Worm (Caenorhabditis elegans) whole organism, L3 larva: ENCODE data around the gene cpna-5.

Experiments used
- aly-2 ChIP-seq: fragments of 150-350 bp; optimal IDR thresholded peaks from 2 replicates; lab custom pipeline; 2014; ENCODE audit warnings: missing biosample characterization, missing genetic modification characterization
- ama-1 ChIP-seq: fragments of 150-350 bp; optimal IDR thresholded peaks from 2 replicates; lab custom pipeline; 2018
- ceh-28 ChIP-seq: fragments of 150-350 bp; optimal IDR thresholded peaks from 2 replicates; lab custom pipeline; 2014; ENCODE audit warnings: missing biosample characterization, missing genetic modification reagents, missing genetic modification characterization
- ceh-9 ChIP-seq: sonication (generic microtip); optimal IDR thresholded peaks from 2 replicates; lab custom pipeline; 2018; ENCODE audit warnings: missing biosample characterization, missing genetic modification characterization
- daf-12 ChIP-seq: fragments of 150-350 bp; optimal IDR thresholded peaks from 2 replicates; lab custom pipeline; 2014; ENCODE audit warnings: missing biosample characterization, missing genetic modification reagents, missing genetic modification characterization
- egl-27 ChIP-seq: sonication (generic microtip); optimal IDR thresholded peaks from 4 replicates; lab custom pipeline; 2017; ENCODE audit warnings: missing biosample characterization, missing genetic modification reagents, missing genetic modification characterization
- egl-5 ChIP-seq: fragments of 150-350 bp; optimal IDR thresholded peaks from 2 replicates; lab custom pipeline; 2017; ENCODE audit warnings: missing biosample characterization, missing genetic modification reagents, missing genetic modification characterization, inconsistent platforms
- elt-1 ChIP-seq: fragments of 150-350 bp; optimal IDR thresholded peaks from 2 replicates; lab custom pipeline; 2014; ENCODE audit warnings: missing biosample characterization, missing genetic modification characterization
- elt-2 ChIP-seq: sonication (generic microtip); optimal IDR thresholded peaks from 2 replicates; lab custom pipeline; 2016; ENCODE audit warnings: missing genetic modification reagents, mild to moderate bottlenecking, missing genetic modification characterization, missing compliant biosample characterization
- elt-3 ChIP-seq, 3 experiments: fragments of 150-350 bp in 1 of 3; sonication (generic microtip) in 2 of 3; optimal IDR thresholded peaks; 2 replicates in 2 of 3; 4 replicates in 1 of 3; lab custom pipeline; 2014 to 2017; ENCODE audit warnings: missing biosample characterization in 3 of 3, missing genetic modification characterization in 3 of 3
- eor-1 ChIP-seq, 2 experiments: fragments of 150-350 bp; optimal IDR thresholded peaks; 2 replicates each; lab custom pipeline; 2014 to 2018; ENCODE audit warnings: missing biosample characterization in 2 of 2, missing genetic modification characterization in 2 of 2
- fkh-10 ChIP-seq: sonication (generic microtip); optimal IDR thresholded peaks from 2 replicates; lab custom pipeline; 2017; ENCODE audit warnings: missing biosample characterization, missing genetic modification reagents, missing genetic modification characterization
- fos-1 ChIP-seq: fragments of 150-350 bp; optimal IDR thresholded peaks from 2 replicates; lab custom pipeline; 2014; ENCODE audit warnings: missing biosample characterization, missing genetic modification characterization
- hmg-11 ChIP-seq: sonication (generic microtip); optimal IDR thresholded peaks from 2 replicates; lab custom pipeline; 2016; ENCODE audit warnings: missing genetic modification characterization, missing compliant biosample characterization
- jun-1 ChIP-seq: fragments of 150-350 bp; optimal IDR thresholded peaks from 2 replicates; lab custom pipeline; 2014; ENCODE audit warnings: missing biosample characterization, missing genetic modification reagents, missing genetic modification characterization
- lin-15B ChIP-seq: fragments of 150-350 bp; optimal IDR thresholded peaks from 2 replicates; lab custom pipeline; 2014; ENCODE audit warnings: missing biosample characterization, missing genetic modification characterization
- lin-39 ChIP-seq: fragments of 150-350 bp; optimal IDR thresholded peaks from 2 replicates; lab custom pipeline; 2018; ENCODE audit warnings: missing biosample characterization, missing genetic modification reagents, missing genetic modification characterization
- lsy-12 ChIP-seq: sonication (generic microtip); optimal IDR thresholded peaks from 2 replicates; lab custom pipeline; 2016; ENCODE audit warnings: mild to moderate bottlenecking, missing genetic modification characterization, missing compliant biosample characterization
- mdl-1 ChIP-seq: fragments of 150-350 bp; optimal IDR thresholded peaks from 2 replicates; lab custom pipeline; 2014; ENCODE audit warnings: missing biosample characterization, missing genetic modification characterization
- mml-1 ChIP-seq: fragments of 150-350 bp; sonication (generic microtip); optimal IDR thresholded peaks from 3 replicates; lab custom pipeline; 2014; ENCODE audit warnings: missing biosample characterization, missing genetic modification characterization
- nfya-1 ChIP-seq: sonication (generic microtip); optimal IDR thresholded peaks from 2 replicates; lab custom pipeline; 2017; ENCODE audit warnings: missing genetic modification characterization, mild to moderate bottlenecking, missing compliant biosample characterization, antibody characterized with exemption, moderate library complexity; ENCODE audit not compliant: insufficient read depth
- nhr-237 ChIP-seq: fragments of 150-350 bp; optimal IDR thresholded peaks from 2 replicates; lab custom pipeline; 2014; ENCODE audit warnings: missing biosample characterization, missing genetic modification characterization
- nhr-28 ChIP-seq: fragments of 150-350 bp; optimal IDR thresholded peaks from 2 replicates; lab custom pipeline; 2014; ENCODE audit warnings: missing biosample characterization, missing genetic modification characterization
- nhr-43 ChIP-seq: sonication (generic microtip); optimal IDR thresholded peaks from 2 replicates; lab custom pipeline; 2016; ENCODE audit warnings: mild to moderate bottlenecking, missing genetic modification characterization, missing compliant biosample characterization; ENCODE audit not compliant: poor library complexity, severe bottlenecking
- nhr-67 ChIP-seq: fragments of 150-350 bp; optimal IDR thresholded peaks from 2 replicates; lab custom pipeline; 2014; ENCODE audit warnings: missing biosample characterization, missing genetic modification characterization
- nhr-76 ChIP-seq: fragments of 150-350 bp; sonication (generic microtip); optimal IDR thresholded peaks from 5 replicates; lab custom pipeline; 2014; ENCODE audit warnings: missing biosample characterization, missing genetic modification characterization
- nhr-77 ChIP-seq: fragments of 150-350 bp; optimal IDR thresholded peaks from 2 replicates; lab custom pipeline; 2014; ENCODE audit warnings: missing biosample characterization, missing genetic modification characterization
- pha-4 ChIP-seq: fragments of 150-350 bp; optimal IDR thresholded peaks from 2 replicates; lab custom pipeline; 2014; ENCODE audit warnings: missing biosample characterization, missing genetic modification reagents, missing genetic modification characterization
- pqm-1 ChIP-seq: fragments of 150-350 bp; optimal IDR thresholded peaks from 2 replicates; lab custom pipeline; 2017; ENCODE audit warnings: missing biosample characterization, missing genetic modification characterization, inconsistent platforms
- sea-2 ChIP-seq: fragments of 150-350 bp; sonication (generic microtip); optimal IDR thresholded peaks from 4 replicates; lab custom pipeline; 2014; ENCODE audit warnings: missing biosample characterization, missing genetic modification reagents, missing genetic modification characterization
- skn-1 ChIP-seq: fragments of 150-350 bp; optimal IDR thresholded peaks from 2 replicates; lab custom pipeline; 2014; ENCODE audit warnings: missing biosample characterization, missing genetic modification characterization
- unc-62 ChIP-seq: fragments of 150-350 bp; sonication (generic microtip); optimal IDR thresholded peaks from 4 replicates; lab custom pipeline; 2014; ENCODE audit warnings: missing biosample characterization, missing genetic modification reagents, missing genetic modification characterization
- zag-1 ChIP-seq: fragments of 150-350 bp; optimal IDR thresholded peaks from 2 replicates; lab custom pipeline; 2014; ENCODE audit warnings: missing biosample characterization, missing genetic modification characterization
- ztf-11 ChIP-seq: fragments of 150-350 bp; optimal IDR thresholded peaks from 2 replicates; lab custom pipeline; 2014; ENCODE audit warnings: missing biosample characterization, missing genetic modification characterization
- ztf-4 ChIP-seq: fragments of 150-350 bp; optimal IDR thresholded peaks from 2 replicates; lab custom pipeline; 2014; ENCODE audit warnings: missing biosample characterization, missing genetic modification characterization

Gene cpna-5

ce11 chrII:7695636-7696035 lies 22.8 kb downstream of the cpna-5 start:
- TF ChIP-seq elt-2 (tag; lab: Kevin White, UChicago) (peak; percentile 98), pha-4 (tag; lab: Kevin White, UChicago) (peak; percentile 3), mdl-1 (tag; lab: Kevin White, UChicago) (no peak), jun-1 (tag; lab: Kevin White, UChicago) (peak; percentile 55), sea-2 (GFP tag; lab: Kevin White, UChicago) (no peak), mml-1 (no peak), pqm-1 (tag; lab: Kevin White, UChicago) (peak; percentile 88)

- TF ChIP-seq jun-1 (tag; lab: Kevin White, UChicago), result peak; percentile 31
- TF ChIP-seq elt-2 (tag; lab: Kevin White, UChicago), result peak; percentile 85
- TF ChIP-seq pqm-1 (tag; lab: Kevin White, UChicago), result peak; percentile 66
- no peak for TF ChIP-seq ztf-4 (tag; lab: Kevin White, UChicago)
Observed at ce11 chrII:7694745-7695144, 23.6 kb downstream of the cpna-5 start.

- TF ChIP-seq eor-1 (tag; optimal IDR thresholded peaks at IDR 0.05; lab: Kevin White, UChicago) (no peak), lsy-12 (no peak), ama-1 (lab: Kevin White, UChicago) (no peak), ztf-4 (tag; lab: Kevin White, UChicago) (no peak), zag-1 (tag; lab: Kevin White, UChicago) (no peak), pqm-1 (tag; lab: Kevin White, UChicago) (peak; percentile 78), ztf-11 (tag; lab: Kevin White, UChicago) (no peak), elt-2 (tag; lab: Kevin White, UChicago) (peak; percentile 87), nhr-77 (tag; lab: Kevin White, UChicago) (no peak), unc-62 (GFP tag; lab: Kevin White, UChicago) (no peak), pha-4 (tag; lab: Kevin White, UChicago) (no peak), ceh-9 (tag; lab: Kevin White, UChicago) (no peak), lin-39 (no peak), ceh-28 (tag; lab: Kevin White, UChicago) (no peak)
Observed at ce11 chrII:7693929-7694328, 24.5 kb downstream of the cpna-5 start, which contains the start of gene nhx-2. TSS of gene nhx-2 (minus strand) at chrII:7693957.

ce11 chrII:7690384-7690783 lies 28.0 kb downstream of the cpna-5 start, which contains the start of gene pid-1:
TSS of gene pid-1 (minus strand) at chrII:7690556.
- no peak for TF ChIP-seq mdl-1 (tag; lab: Kevin White, UChicago)
- no peak for TF ChIP-seq ztf-11 (tag; lab: Kevin White, UChicago)
- TF ChIP-seq aly-2 (tag; lab: Kevin White, UChicago), result no peak
- no peak for TF ChIP-seq nhr-67 (tag; lab: Kevin White, UChicago)
- TF ChIP-seq pqm-1 (tag; lab: Kevin White, UChicago), result no peak
- no peak for TF ChIP-seq egl-27 (tag; lab: Kevin White, UChicago)
- no peak for TF ChIP-seq egl-5 (tag; lab: Kevin White, UChicago)
- no peak for TF ChIP-seq daf-12 (tag; lab: Kevin White, UChicago)

- TF ChIP-seq elt-3 (tag; optimal IDR thresholded peaks at IDR 0.05; lab: Kevin White, UChicago), result no peak
- no peak for TF ChIP-seq ztf-4 (tag; lab: Kevin White, UChicago)
- peak; percentile 29 for TF ChIP-seq ceh-28 (tag; lab: Kevin White, UChicago)
- peak; percentile 18 for TF ChIP-seq nhr-43 (tag; lab: Kevin White, UChicago)
Observed at ce11 chrII:7684589-7684988, 33.8 kb downstream of the cpna-5 start, which contains the start of gene F18A1.1. TSS of gene F18A1.1 (plus strand) at chrII:7684889.

- TF ChIP-seq pha-4 (tag; lab: Kevin White, UChicago) (no peak), nhr-76 (tag; lab: Kevin White, UChicago) (no peak), mdl-1 (tag; lab: Kevin White, UChicago) (no peak), hmg-11 (no peak), egl-27 (tag; lab: Kevin White, UChicago) (no peak), elt-1 (no peak)
- TF ChIP-seq, all 47 proteins: peak for 0
Observed at ce11 chrII:7682488-7682887, 35.9 kb downstream of the cpna-5 start.

ce11 chrII:7681898-7682297 lies 36.5 kb downstream of the cpna-5 start, which contains the start of gene lin-26:
TSS of gene lin-26 (plus strand) at chrII:7682198.
- TF ChIP-seq lin-39 (no peak), nhr-237 (tag; lab: Kevin White, UChicago) (no peak), ceh-9 (tag; lab: Kevin White, UChicago) (no peak), nhr-43 (tag; lab: Kevin White, UChicago) (no peak), unc-62 (GFP tag; lab: Kevin White, UChicago) (no peak), lin-15B (tag; lab: Kevin White, UChicago) (no peak), nhr-76 (tag; lab: Kevin White, UChicago) (no peak), hmg-11 (no peak), skn-1 (no peak), ztf-4 (tag; lab: Kevin White, UChicago) (no peak), nfya-1 (no peak), fos-1 (tag; lab: Kevin White, UChicago) (no peak), eor-1 (tag; optimal IDR thresholded peaks at IDR 0.05; lab: Kevin White, UChicago) (no peak), daf-12 (tag; lab: Kevin White, UChicago) (no peak), nhr-28 (no peak), elt-1 (no peak), fkh-10 (GFP tag; lab: Kevin White, UChicago) (no peak)
